Worm (Caenorhabditis elegans): ENCODE measurements around the gene nrde-2.

The nrde-2 gene

ce11 chrII:10202275-10202674, 45.2 kb downstream of the nrde-2 start (continued):
- TF ChIP-seq jun-1 (tag; optimal IDR thresholded peaks at IDR 0.05), result no peak
- no peak for TF ChIP-seq lim-7 (GFP tag; IDR thresholded peaks at IDR 0.05)
- TF ChIP-seq skn-1 (tag; optimal IDR thresholded peaks at IDR 0.05), result no peak
- TF ChIP-seq mxl-3 (GFP tag; optimal IDR thresholded peaks at IDR 0.05), result no peak
- TF ChIP-seq F49E8.2 (tag; optimal IDR thresholded peaks at IDR 0.05; ENCODE audit: borderline replicate concordance), result no peak
- no peak for TF ChIP-seq ceh-62 (tag; optimal IDR thresholded peaks at IDR 0.05)
- TF ChIP-seq fos-1 (tag; optimal IDR thresholded peaks at IDR 0.05), result no peak
- no peak for TF ChIP-seq fkh-10 (GFP tag; optimal IDR thresholded peaks at IDR 0.05)
- TF ChIP-seq mes-2 (tag; optimal IDR thresholded peaks at IDR 0.05; ENCODE audit: poor library complexity, severe bottlenecking), result peak; percentile 26
- no peak for TF ChIP-seq set-16 (GFP tag; IDR thresholded peaks at IDR 0.05)
- peak in 1 of 2 experiments; percentile 18 for TF ChIP-seq mdl-1 (tag; optimal IDR thresholded peaks at IDR 0.05)
- TF ChIP-seq ama-1 (optimal IDR thresholded peaks at IDR 0.05), result no peak
- TF ChIP-seq zfp-3 (GFP tag; conservative IDR thresholded peaks at IDR 0.05), result no peak
- no peak for TF ChIP-seq nhr-10 (tag; optimal IDR thresholded peaks at IDR 0.05)
- no peak for TF ChIP-seq zfp-2 (tag; optimal IDR thresholded peaks at IDR 0.05)
- no peak for TF ChIP-seq lin-15B (tag; optimal IDR thresholded peaks at IDR 0.05)
- TF ChIP-seq hlh-30 (tag; optimal IDR thresholded peaks at IDR 0.05; ENCODE audit: insufficient read depth), result peak; percentile 60
- peak; percentile 22 for TF ChIP-seq rbr-2 (tag; optimal IDR thresholded peaks at IDR 0.05)
- no peak for TF ChIP-seq gei-8 (GFP tag; optimal IDR thresholded peaks at IDR 0.05)
- no peak for TF ChIP-seq nhr-41 (GFP tag; IDR thresholded peaks at IDR 0.05)
- TF ChIP-seq dmd-6 (GFP tag; IDR thresholded peaks at IDR 0.05), result no peak
- TF ChIP-seq nhr-25 (tag; optimal IDR thresholded peaks at IDR 0.05; ENCODE audit: borderline replicate concordance, insufficient read depth), result no peak
- TF ChIP-seq lir-3 (tag; optimal IDR thresholded peaks at IDR 0.05), result no peak
- TF ChIP-seq Y48G9A.11 (GFP tag; IDR thresholded peaks at IDR 0.05), result no peak
- TF ChIP-seq nhr-42 (GFP tag; IDR thresholded peaks at IDR 0.05), result no peak
- TF ChIP-seq attf-4 (tag; optimal IDR thresholded peaks at IDR 0.05), result no peak
- no peak for TF ChIP-seq F10B5.3 (tag; optimal IDR thresholded peaks at IDR 0.05)
- no peak for TF ChIP-seq ceh-44 (GFP tag; IDR thresholded peaks at IDR 0.05)
- TF ChIP-seq T20F7.1 (GFP tag; optimal IDR thresholded peaks at IDR 0.05), result no peak
- TF ChIP-seq F44E2.7 (GFP tag; IDR thresholded peaks at IDR 0.05), result no peak
- TF ChIP-seq nhr-28 (tag; optimal IDR thresholded peaks at IDR 0.05), result no peak
- no peak for TF ChIP-seq tag-97 (GFP tag; IDR thresholded peaks at IDR 0.05)
- TF ChIP-seq unc-39 (tag; optimal IDR thresholded peaks at IDR 0.05), result no peak
- TF ChIP-seq pqm-1 (tag; optimal IDR thresholded peaks at IDR 0.05), result no peak
- no peak for TF ChIP-seq lin-13 (GFP tag; optimal IDR thresholded peaks at IDR 0.05)
- no peak for TF ChIP-seq dmd-8 (GFP tag; IDR thresholded peaks at IDR 0.05)
- TF ChIP-seq hmg-1.1 (GFP tag; IDR thresholded peaks at IDR 0.05), result peak; percentile 71
- TF ChIP-seq nhr-77 (tag; optimal IDR thresholded peaks at IDR 0.05), result no peak
- TF ChIP-seq mep-1 (tag; optimal IDR thresholded peaks at IDR 0.05), result no peak
- TF ChIP-seq nhr-102 (tag; optimal IDR thresholded peaks at IDR 0.05), result no peak
- TF ChIP-seq zip-11 (GFP tag; IDR thresholded peaks at IDR 0.05), result no peak
- TF ChIP-seq Y75B8A.6 (GFP tag; IDR thresholded peaks at IDR 0.05), result no peak
- TF ChIP-seq nhr-11 (tag; optimal IDR thresholded peaks at IDR 0.05), result peak; percentile 61
- no peak for TF ChIP-seq spr-1 (tag; optimal IDR thresholded peaks at IDR 0.05)
- TF ChIP-seq ces-1 (GFP tag; optimal IDR thresholded peaks at IDR 0.05), result no peak
- no peak for TF ChIP-seq lin-39 (tag; optimal IDR thresholded peaks at IDR 0.05)

Data from whole organism, L4 larva.